Worm (Caenorhabditis elegans): ENCODE measurements around the gene fbxb-81.

fbxb-81 gene

ce11 chrIII:165390-165789 is 24.4 kb upstream of the fbxb-81 start, which contains the start of gene F40G9.7:
Gene F40G9.7 (plus strand): TSS chrIII:165690.
- no peak for TF ChIP-seq ceh-36 (tag; optimal IDR thresholded peaks at IDR 0.05)
- no peak for TF ChIP-seq flt-1 (GFP tag; IDR thresholded peaks at IDR 0.05)
- TF ChIP-seq ceh-13 (GFP tag; optimal IDR thresholded peaks at IDR 0.05), result no peak
- TF ChIP-seq tra-4 (tag; optimal IDR thresholded peaks at IDR 0.05), result no peak
- TF ChIP-seq tbx-37 (GFP tag; conservative IDR thresholded peaks at IDR 0.05), result no peak
- no peak for TF ChIP-seq hmg-4 (GFP tag; optimal IDR thresholded peaks at IDR 0.05)
- TF ChIP-seq ets-7 (tag; optimal IDR thresholded peaks at IDR 0.05), result no peak
- no peak for TF ChIP-seq pes-1 (GFP tag; IDR thresholded peaks at IDR 0.05)
- no peak for TF ChIP-seq tbx-11 (GFP tag; IDR thresholded peaks at IDR 0.05)
- TF ChIP-seq sea-1 (GFP tag; conservative IDR thresholded peaks at IDR 0.05), result no peak
- no peak for TF ChIP-seq F13C5.2 (tag; optimal IDR thresholded peaks at IDR 0.05)
- no peak for TF ChIP-seq scrt-1 (GFP tag; IDR thresholded peaks at IDR 0.05)
- TF ChIP-seq hnd-1 (tag; optimal IDR thresholded peaks at IDR 0.05), result no peak
- no peak for TF ChIP-seq hmbx-1 (tag; optimal IDR thresholded peaks at IDR 0.05)
- no peak for TF ChIP-seq ama-1 (optimal IDR thresholded peaks at IDR 0.05)
- TF ChIP-seq aly-1 (tag; optimal IDR thresholded peaks at IDR 0.05), result no peak
- no peak for TF ChIP-seq B0310.2 (tag; optimal IDR thresholded peaks at IDR 0.05)

- no peak for TF ChIP-seq hnd-1 (tag; optimal IDR thresholded peaks at IDR 0.05)
- TF ChIP-seq ceh-13 (GFP tag; optimal IDR thresholded peaks at IDR 0.05), result no peak
- no peak for TF ChIP-seq hmbx-1 (tag; optimal IDR thresholded peaks at IDR 0.05)
- no peak for TF ChIP-seq tbx-37 (GFP tag; conservative IDR thresholded peaks at IDR 0.05)
- no peak for TF ChIP-seq scrt-1 (GFP tag; IDR thresholded peaks at IDR 0.05)
- no peak for TF ChIP-seq ceh-36 (tag; optimal IDR thresholded peaks at IDR 0.05)
- TF ChIP-seq pes-1 (GFP tag; IDR thresholded peaks at IDR 0.05), result no peak
- TF ChIP-seq B0310.2 (tag; optimal IDR thresholded peaks at IDR 0.05), result no peak
- no peak for TF ChIP-seq ama-1 (optimal IDR thresholded peaks at IDR 0.05)
- TF ChIP-seq flt-1 (GFP tag; IDR thresholded peaks at IDR 0.05), result no peak
- TF ChIP-seq tbx-11 (GFP tag; IDR thresholded peaks at IDR 0.05), result no peak
- TF ChIP-seq aly-1 (tag; optimal IDR thresholded peaks at IDR 0.05), result no peak
- TF ChIP-seq tra-4 (tag; optimal IDR thresholded peaks at IDR 0.05), result no peak
- TF ChIP-seq ets-7 (tag; optimal IDR thresholded peaks at IDR 0.05), result no peak
- no peak for TF ChIP-seq F13C5.2 (tag; optimal IDR thresholded peaks at IDR 0.05)
Observed at ce11 chrIII:164775-165174, 23.8 kb upstream of the fbxb-81 start, which contains the start of gene F40G9.8. Gene F40G9.8 (minus strand): TSS chrIII:164875.

ce11 chrIII:159665-160064 is 18.6 kb upstream of the fbxb-81 start:
- TF ChIP-seq flt-1 (GFP tag; IDR thresholded peaks at IDR 0.05), result no peak
- no peak for TF ChIP-seq sea-1 (GFP tag; conservative IDR thresholded peaks at IDR 0.05)
- TF ChIP-seq tbx-11 (GFP tag; IDR thresholded peaks at IDR 0.05), result no peak
- no peak for TF ChIP-seq tbx-37 (GFP tag; conservative IDR thresholded peaks at IDR 0.05)

- no peak for TF ChIP-seq flt-1 (GFP tag; IDR thresholded peaks at IDR 0.05)
- no peak for TF ChIP-seq tbx-37 (GFP tag; conservative IDR thresholded peaks at IDR 0.05)
- TF ChIP-seq B0310.2 (tag; optimal IDR thresholded peaks at IDR 0.05), result no peak
- TF ChIP-seq tra-4 (tag; optimal IDR thresholded peaks at IDR 0.05), result no peak
- TF ChIP-seq tbx-11 (GFP tag; IDR thresholded peaks at IDR 0.05), result no peak
Observed at ce11 chrIII:159149-159548, 18.1 kb upstream of the fbxb-81 start.

ce11 chrIII:157980-158379 is 17.0 kb upstream of the fbxb-81 start:
- TF ChIP-seq tbx-11 (GFP tag; IDR thresholded peaks at IDR 0.05), result no peak
- no peak for TF ChIP-seq ceh-36 (tag; optimal IDR thresholded peaks at IDR 0.05)
- no peak for TF ChIP-seq ceh-13 (GFP tag; optimal IDR thresholded peaks at IDR 0.05)
- no peak for TF ChIP-seq tra-4 (tag; optimal IDR thresholded peaks at IDR 0.05)
- no peak for TF ChIP-seq hnd-1 (tag; optimal IDR thresholded peaks at IDR 0.05)
- no peak for TF ChIP-seq scrt-1 (GFP tag; IDR thresholded peaks at IDR 0.05)
- no peak for TF ChIP-seq ama-1 (optimal IDR thresholded peaks at IDR 0.05)
- no peak for TF ChIP-seq B0310.2 (tag; optimal IDR thresholded peaks at IDR 0.05)
- no peak for TF ChIP-seq F13C5.2 (tag; optimal IDR thresholded peaks at IDR 0.05)
- TF ChIP-seq hmg-4 (GFP tag; optimal IDR thresholded peaks at IDR 0.05), result no peak

- TF ChIP-seq ceh-13 (GFP tag; optimal IDR thresholded peaks at IDR 0.05), result no peak
- TF ChIP-seq B0310.2 (tag; optimal IDR thresholded peaks at IDR 0.05), result no peak
- no peak for TF ChIP-seq hmbx-1 (tag; optimal IDR thresholded peaks at IDR 0.05)
- no peak for TF ChIP-seq tbx-11 (GFP tag; IDR thresholded peaks at IDR 0.05)
- no peak for TF ChIP-seq F13C5.2 (tag; optimal IDR thresholded peaks at IDR 0.05)
- no peak for TF ChIP-seq ceh-36 (tag; optimal IDR thresholded peaks at IDR 0.05)
- TF ChIP-seq ets-7 (tag; optimal IDR thresholded peaks at IDR 0.05), result no peak
- TF ChIP-seq flt-1 (GFP tag; IDR thresholded peaks at IDR 0.05), result no peak
- no peak for TF ChIP-seq tbx-37 (GFP tag; conservative IDR thresholded peaks at IDR 0.05)
- no peak for TF ChIP-seq tra-4 (tag; optimal IDR thresholded peaks at IDR 0.05)
- no peak for TF ChIP-seq pes-1 (GFP tag; IDR thresholded peaks at IDR 0.05)
- TF ChIP-seq hnd-1 (tag; optimal IDR thresholded peaks at IDR 0.05), result no peak
- no peak for TF ChIP-seq sea-1 (GFP tag; conservative IDR thresholded peaks at IDR 0.05)
- TF ChIP-seq hmg-4 (GFP tag; optimal IDR thresholded peaks at IDR 0.05), result no peak
- TF ChIP-seq aly-1 (tag; optimal IDR thresholded peaks at IDR 0.05), result no peak
- no peak for TF ChIP-seq scrt-1 (GFP tag; IDR thresholded peaks at IDR 0.05)
Observed at ce11 chrIII:156645-157044, 15.6 kb upstream of the fbxb-81 start, which contains the start of the genes zig-13 and ver-1. Gene zig-13 (minus strand): TSS chrIII:156745. Gene ver-1 (plus strand): TSS chrIII:156824.

ce11 chrIII:154168-154567 is 13.2 kb upstream of the fbxb-81 start:
- no peak for TF ChIP-seq tbx-11 (GFP tag; IDR thresholded peaks at IDR 0.05)

- TF ChIP-seq tbx-11 (GFP tag; IDR thresholded peaks at IDR 0.05) (no peak), tra-4 (tag; optimal IDR thresholded peaks at IDR 0.05) (no peak), F13C5.2 (tag; optimal IDR thresholded peaks at IDR 0.05) (no peak), hnd-1 (tag; optimal IDR thresholded peaks at IDR 0.05) (no peak), scrt-1 (GFP tag; IDR thresholded peaks at IDR 0.05) (no peak), ets-7 (tag; optimal IDR thresholded peaks at IDR 0.05) (no peak), pes-1 (GFP tag; IDR thresholded peaks at IDR 0.05) (no peak), ceh-36 (tag; optimal IDR thresholded peaks at IDR 0.05) (no peak), tbx-37 (GFP tag; conservative IDR thresholded peaks at IDR 0.05) (no peak)
Observed at ce11 chrIII:151084-151483, 10.1 kb upstream of the fbxb-81 start.
